Worm (Caenorhabditis elegans): ENCODE results near the gene prx-12.

DNA sequence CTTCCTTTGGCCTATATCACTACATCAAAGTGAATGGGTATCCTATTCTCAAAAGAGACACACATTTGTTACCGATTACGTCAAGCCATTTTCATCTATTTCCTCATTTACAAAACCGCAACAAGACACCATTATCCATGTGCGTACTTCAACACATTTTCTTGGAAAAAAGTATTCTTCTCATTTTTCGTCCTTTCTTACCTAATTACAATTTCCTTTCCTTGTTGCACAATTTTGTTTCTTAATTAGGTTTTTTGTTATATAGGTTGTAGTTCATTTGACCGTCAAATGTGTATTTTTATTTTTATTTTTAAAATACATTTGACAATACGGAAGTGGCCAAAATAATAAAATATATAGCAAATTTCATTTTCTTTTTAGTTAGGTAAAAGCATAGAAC, 9.7 kb upstream of the prx-12 start:
- no peak for TF ChIP-seq him-1 (tag; optimal IDR thresholded peaks at IDR 0.05)
- TF ChIP-seq W03F9.2 (tag; optimal IDR thresholded peaks at IDR 0.05), result no peak
- TF ChIP-seq dao-5 (tag; optimal IDR thresholded peaks at IDR 0.05), result no peak

Measured in whole organism, L4/young adult.